Worm (Caenorhabditis elegans): ENCODE data around the gene F35B12.9.

DNA sequence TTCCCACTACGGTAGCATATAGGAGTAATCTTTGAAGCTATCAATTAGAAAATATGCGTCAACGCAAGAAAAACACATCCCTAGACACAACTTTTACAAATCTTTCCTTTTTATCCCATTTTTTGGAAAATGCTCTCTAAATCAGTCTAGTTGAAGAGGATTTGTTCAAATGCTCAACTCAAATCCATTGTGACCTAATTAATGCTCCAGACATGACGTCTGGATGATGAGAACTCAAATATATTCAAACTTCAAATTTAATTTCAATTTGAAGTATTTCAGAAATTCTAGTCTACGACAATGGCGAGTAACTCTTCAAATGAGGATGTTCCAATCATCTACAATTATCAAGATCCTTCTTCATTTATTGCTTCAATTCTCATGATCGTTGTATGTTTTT is 48.6 kb upstream of the F35B12.9 start, which contains the start of gene srx-85:
- TF ChIP-seq nhr-28 (tag; optimal IDR thresholded peaks at IDR 0.05) (no peak), daf-19 (GFP tag; conservative IDR thresholded peaks at IDR 0.05) (no peak), pqm-1 (tag; optimal IDR thresholded peaks at IDR 0.05) (no peak), hmg-1.1 (GFP tag; IDR thresholded peaks at IDR 0.05) (no peak), daf-12 (tag; optimal IDR thresholded peaks at IDR 0.05) (no peak), unc-130 (GFP tag; optimal IDR thresholded peaks at IDR 0.05) (no peak), nhr-25 (tag; optimal IDR thresholded peaks at IDR 0.05; ENCODE audit: borderline replicate concordance, insufficient read depth) (no peak), dve-1 (tag; optimal IDR thresholded peaks at IDR 0.05; ENCODE audit: insufficient read depth) (no peak), ceh-82 (tag; optimal IDR thresholded peaks at IDR 0.05) (no peak), aha-1 (tag) (no peak), rbr-2 (tag; optimal IDR thresholded peaks at IDR 0.05) (no peak), fos-1 (tag; optimal IDR thresholded peaks at IDR 0.05) (no peak)

Measured in whole organism, L4 larva.